Fruit fly (Drosophila melanogaster) whole organism, pupa: Measurements from ENCODE around the gene Octbeta3R.

Experiments used
- CG10348 ChIP-seq: fragments of 200-800 bp; sonication (Bioruptor generic); IDR thresholded peaks from 2 replicates; pipeline ENCODE4 v1.3.6; 2022; ENCODE audit warnings: missing biosample characterization, missing genetic modification characterization
- CG12605 ChIP-seq: fragments of 200-800 bp; sonication (Bioruptor generic); IDR thresholded peaks from 2 replicates; pipeline ENCODE4 v1.3.6; 2022; ENCODE audit warnings: missing biosample characterization, missing genetic modification characterization
- CG13204 ChIP-seq: fragments of 200-800 bp; sonication (Bioruptor generic); optimal IDR thresholded peaks from 2 replicates; lab custom pipeline; 2018; ENCODE audit warnings: missing biosample characterization, mild to moderate bottlenecking, missing genetic modification characterization, moderate library complexity
- CG14655 ChIP-seq: fragments of 200-800 bp; sonication (Bioruptor generic); optimal IDR thresholded peaks from 3 replicates; lab custom pipeline; 2017; ENCODE audit warnings: mild to moderate bottlenecking, missing biosample characterization, missing genetic modification reagents, missing genetic modification characterization
- CG15710 ChIP-seq: fragments of 200-800 bp; sonication (Bioruptor generic); optimal IDR thresholded peaks from 2 replicates; lab custom pipeline; 2018; ENCODE audit warnings: missing biosample characterization, mild to moderate bottlenecking, missing genetic modification characterization, moderate library complexity
- CG17806 ChIP-seq: fragments of 200-800 bp; sonication (Bioruptor generic); optimal IDR thresholded peaks from 2 replicates; lab custom pipeline; 2018; ENCODE audit warnings: missing biosample characterization, mild to moderate bottlenecking, missing genetic modification characterization, moderate library complexity
- CG32121 ChIP-seq: fragments of 200-800 bp; sonication (Bioruptor generic); IDR thresholded peaks from 2 replicates; pipeline ENCODE4 v1.3.6; 2022; ENCODE audit warnings: missing biosample characterization, missing genetic modification characterization
- CG34367 ChIP-seq: fragments of 200-800 bp; sonication (Bioruptor generic); optimal IDR thresholded peaks from 2 replicates; lab custom pipeline; 2018; ENCODE audit warnings: missing biosample characterization, mild to moderate bottlenecking, missing genetic modification characterization
- CG4496 ChIP-seq: fragments of 200-800 bp; sonication (Bioruptor generic); IDR thresholded peaks from 3 replicates; pipeline ENCODE4 v1.3.6; 2022; ENCODE audit warnings: missing biosample characterization, missing genetic modification characterization
- CG8159 ChIP-seq: fragments of 200-800 bp; sonication (Bioruptor generic); optimal IDR thresholded peaks from 3 replicates; lab custom pipeline; 2018; ENCODE audit warnings: missing biosample characterization, mild to moderate bottlenecking, missing genetic modification characterization, moderate library complexity
- CG8301 ChIP-seq: fragments of 200-800 bp; sonication (Bioruptor generic); optimal IDR thresholded peaks from 2 replicates; lab custom pipeline; 2018; ENCODE audit warnings: missing biosample characterization, mild to moderate bottlenecking, missing genetic modification characterization
- CG9948 ChIP-seq: fragments of 200-800 bp; sonication (Bioruptor generic); optimal IDR thresholded peaks from 2 replicates; lab custom pipeline; 2018; ENCODE audit warnings: missing biosample characterization, mild to moderate bottlenecking, missing genetic modification characterization, moderate library complexity
- D1 ChIP-seq: fragments of 200-800 bp; sonication (Bioruptor generic); optimal IDR thresholded peaks from 2 replicates; lab custom pipeline; 2018; ENCODE audit warnings: missing biosample characterization, mild to moderate bottlenecking, missing genetic modification characterization, moderate library complexity
- EcR ChIP-seq: fragments of 200-800 bp; sonication (Bioruptor generic); optimal IDR thresholded peaks from 3 replicates; lab custom pipeline; 2019; ENCODE audit warnings: missing biosample characterization, missing genetic modification characterization, mild to moderate bottlenecking, moderate library complexity, missing genetic modification reagents
- Ets98B ChIP-seq: fragments of 200-800 bp; sonication (Bioruptor generic); IDR thresholded peaks from 2 replicates; pipeline ENCODE4 v1.3.6; 2022; ENCODE audit warnings: missing biosample characterization, missing genetic modification characterization
- Pif1A ChIP-seq: fragments of 200-800 bp; sonication (Bioruptor generic); optimal IDR thresholded peaks from 3 replicates; lab custom pipeline; 2016; ENCODE audit warnings: missing biosample characterization, missing genetic modification characterization
- Pif1B ChIP-seq: fragments of 200-800 bp; sonication (Bioruptor generic); optimal IDR thresholded peaks from 3 replicates; lab custom pipeline; 2016; ENCODE audit warnings: missing biosample characterization, missing genetic modification characterization
- Snoo ChIP-seq: fragments of 200-800 bp; sonication (Bioruptor generic); optimal IDR thresholded peaks from 3 replicates; lab custom pipeline; 2017; ENCODE audit warnings: missing biosample characterization, mild to moderate bottlenecking, missing genetic modification characterization, inconsistent platforms
- fd96Ca ChIP-seq: fragments of 200-800 bp; sonication (Bioruptor generic); IDR thresholded peaks from 3 replicates; pipeline ENCODE4 v1.3.6; 2022; ENCODE audit warnings: missing biosample characterization, missing genetic modification characterization
- gl ChIP-seq: fragments of 200-800 bp; sonication (Bioruptor generic); optimal IDR thresholded peaks from 2 replicates; lab custom pipeline; 2018; ENCODE audit warnings: missing biosample characterization, mild to moderate bottlenecking, missing genetic modification characterization
- rn ChIP-seq: fragments of 200-800 bp; sonication (Bioruptor generic); IDR thresholded peaks from 2 replicates; pipeline ENCODE4 v1.3.6; 2022; ENCODE audit warnings: missing biosample characterization, missing genetic modification characterization

Gene Octbeta3R

DNA sequence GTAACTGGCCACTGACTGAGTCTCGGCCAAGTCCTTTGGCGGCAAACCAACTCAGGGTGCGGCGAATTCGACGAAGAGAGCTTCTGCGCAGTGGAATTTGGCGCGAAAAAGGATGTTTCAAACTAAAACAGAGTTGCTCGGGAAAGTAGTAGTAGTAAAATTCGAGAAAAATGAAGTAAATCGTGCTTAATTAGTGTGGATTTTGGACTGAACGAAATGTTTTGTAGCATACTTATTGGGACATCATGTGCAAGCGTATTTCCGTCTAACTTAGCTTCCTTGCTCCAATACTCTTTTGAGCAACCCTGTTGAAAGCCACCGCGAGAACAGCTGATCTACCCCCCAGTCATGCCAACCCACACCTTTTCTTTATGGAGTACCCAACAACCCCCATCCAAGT lies at the start of gene Octbeta3R:
Gene Octbeta3R (minus strand): TSS at position 1 of the 400 bp plus-strand sequence.
- TF ChIP-seq Pif1B (GFP tag; lab: Kevin White, UChicago): no peak
- TF ChIP-seq Pif1A (GFP tag; lab: Kevin White, UChicago): no peak
- no peak for TF ChIP-seq D1 (tag; lab: Kevin White, UChicago)
- no peak for TF ChIP-seq CG17806
- no peak for TF ChIP-seq fd96Ca (GFP tag; lab: Robert Waterston, UW)
- no peak for TF ChIP-seq CG9948 (tag; lab: Kevin White, UChicago)
- no peak for TF ChIP-seq rn
- no peak for TF ChIP-seq Snoo (tag; lab: Kevin White, UChicago)
- TF ChIP-seq CG32121 (GFP tag; lab: Robert Waterston, UW): no peak
- no peak for TF ChIP-seq CG8159 (tag; lab: Kevin White, UChicago)
- no peak for TF ChIP-seq CG10348 (GFP tag; lab: Robert Waterston, UW)
- no peak for TF ChIP-seq CG34367 (tag; lab: Kevin White, UChicago)
- TF ChIP-seq CG14655: no peak
- no peak for TF ChIP-seq CG4496
- TF ChIP-seq CG13204 (GFP tag; lab: Kevin White, UChicago): no peak
- no peak for TF ChIP-seq CG15710 (tag; lab: Kevin White, UChicago)
- TF ChIP-seq CG12605 (GFP tag; lab: Robert Waterston, UW): no peak

DNA sequence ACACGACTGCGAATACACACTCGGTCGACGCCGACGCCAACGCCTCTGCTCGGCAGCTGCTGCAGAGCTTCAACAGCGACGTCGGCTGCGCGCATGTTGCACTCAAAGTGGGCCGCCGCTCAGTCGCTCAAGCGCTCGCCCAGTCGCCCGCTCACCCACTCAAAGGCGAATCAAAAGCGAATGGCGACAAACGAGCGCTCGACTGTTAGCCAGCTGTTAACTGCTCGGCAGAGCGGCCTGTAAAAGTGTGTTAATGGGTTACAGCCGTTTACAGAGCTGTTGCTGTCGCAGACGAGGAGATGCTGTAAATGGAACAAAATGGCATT lies 47.8 kb upstream of the Octbeta3R start:
- no peak for TF ChIP-seq CG8159 (tag; lab: Kevin White, UChicago)
- TF ChIP-seq rn: no peak

dm6 chr3R:12595187-12595889 lies 47.3 kb upstream of the Octbeta3R start, which contains the start of gene Octbeta2R:
Octbeta2R (minus strand) TSS chr3R:12595725.
- TF ChIP-seq CG4496: 0 out of 3 replicates have a peak, but pooled peaks have one; percentile 15
- no peak for TF ChIP-seq CG8159 (tag; lab: Kevin White, UChicago)

DNA sequence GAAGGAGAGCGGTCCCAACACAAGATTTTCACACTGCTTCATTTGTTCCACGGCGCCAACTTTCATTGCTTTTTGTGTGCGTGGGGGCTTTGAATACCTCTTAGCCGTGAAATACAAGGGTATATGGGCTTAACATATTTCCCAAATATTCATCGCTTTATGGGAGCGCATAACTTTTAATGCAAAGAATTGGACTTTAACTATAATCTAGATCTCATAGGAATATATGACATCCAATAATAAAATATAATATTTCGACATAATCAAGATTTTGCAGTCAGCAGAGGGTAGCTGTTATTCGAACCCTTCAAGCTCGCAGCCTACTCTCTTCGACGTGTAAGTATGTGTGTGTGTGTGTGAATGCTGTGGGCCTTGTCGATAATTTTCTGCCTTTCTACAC lies 43.6 kb upstream of the Octbeta3R start:
- TF ChIP-seq CG4496: no peak
- no peak for TF ChIP-seq CG34367 (tag; lab: Kevin White, UChicago)
- TF ChIP-seq CG8159 (tag; lab: Kevin White, UChicago): no peak
- TF ChIP-seq Pif1B (GFP tag; lab: Kevin White, UChicago): no peak
- no peak for TF ChIP-seq fd96Ca (GFP tag; lab: Robert Waterston, UW)
- TF ChIP-seq D1 (tag; lab: Kevin White, UChicago): no peak
- TF ChIP-seq CG17806: no peak
- TF ChIP-seq gl (tag; lab: Kevin White, UChicago): no peak
- no peak for TF ChIP-seq rn
- TF ChIP-seq CG13204 (GFP tag; lab: Kevin White, UChicago): no peak
- TF ChIP-seq CG9948 (tag; lab: Kevin White, UChicago): no peak
- no peak for TF ChIP-seq CG14655

DNA sequence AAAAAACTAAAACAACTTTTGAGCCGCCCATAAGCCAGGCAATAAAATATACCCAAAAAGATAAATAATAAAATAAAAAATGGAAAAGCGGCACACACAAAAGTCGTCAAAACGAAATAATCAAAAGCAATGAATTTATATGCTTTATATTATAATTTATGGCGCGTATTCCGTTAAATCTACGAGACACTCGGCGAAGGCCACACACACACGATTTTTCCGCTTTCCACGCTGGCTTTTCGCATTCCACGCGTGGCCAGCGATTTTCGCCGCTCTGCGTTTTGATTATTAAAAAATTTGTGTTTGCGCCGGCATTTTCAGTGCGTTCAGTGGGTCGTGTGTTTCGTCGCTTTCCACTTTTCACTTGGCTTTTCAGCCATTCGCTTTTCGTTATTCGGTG lies 20.7 kb upstream of the Octbeta3R start:
- no peak for TF ChIP-seq gl (tag; lab: Kevin White, UChicago)

- no peak for TF ChIP-seq CG12605 (GFP tag; lab: Robert Waterston, UW)
- TF ChIP-seq fd96Ca (GFP tag; lab: Robert Waterston, UW): no peak
- no peak for TF ChIP-seq CG34367 (tag; lab: Kevin White, UChicago)
- TF ChIP-seq CG10348 (GFP tag; lab: Robert Waterston, UW): no peak
- no peak for TF ChIP-seq CG32121 (GFP tag; lab: Robert Waterston, UW)
- no peak for TF ChIP-seq CG14655
- no peak for TF ChIP-seq CG9948 (tag; lab: Kevin White, UChicago)
- no peak for TF ChIP-seq CG8301 (tag; lab: Kevin White, UChicago)
- no peak for TF ChIP-seq CG17806
- no peak for TF ChIP-seq Pif1B (GFP tag; lab: Kevin White, UChicago)
- TF ChIP-seq gl (tag; lab: Kevin White, UChicago): no peak
- TF ChIP-seq CG13204 (GFP tag; lab: Kevin White, UChicago): no peak
- TF ChIP-seq D1 (tag; lab: Kevin White, UChicago): no peak
- TF ChIP-seq CG15710 (tag; lab: Kevin White, UChicago): no peak
- no peak for TF ChIP-seq Snoo (tag; lab: Kevin White, UChicago)
- no peak for TF ChIP-seq EcR
- no peak for TF ChIP-seq CG8159 (tag; lab: Kevin White, UChicago)
Observed at dm6 chr3R:12562026-12562425, 14.0 kb upstream of the Octbeta3R start.

- no peak for TF ChIP-seq CG15710 (tag; lab: Kevin White, UChicago)
- TF ChIP-seq CG10348 (GFP tag; lab: Robert Waterston, UW): no peak
- no peak for TF ChIP-seq CG14655
- no peak for TF ChIP-seq rn
- no peak for TF ChIP-seq CG8159 (tag; lab: Kevin White, UChicago)
- TF ChIP-seq CG4496: no peak
- TF ChIP-seq Pif1B (GFP tag; lab: Kevin White, UChicago): no peak
- TF ChIP-seq Ets98B (GFP tag; lab: Robert Waterston, UW): no peak
- no peak for TF ChIP-seq CG32121 (GFP tag; lab: Robert Waterston, UW)
- no peak for TF ChIP-seq CG13204 (GFP tag; lab: Kevin White, UChicago)
- TF ChIP-seq fd96Ca (GFP tag; lab: Robert Waterston, UW): no peak
- TF ChIP-seq Snoo (tag; lab: Kevin White, UChicago): no peak
- TF ChIP-seq CG12605 (GFP tag; lab: Robert Waterston, UW): no peak
- TF ChIP-seq Pif1A (GFP tag; lab: Kevin White, UChicago): no peak
- TF ChIP-seq CG8301 (tag; lab: Kevin White, UChicago): no peak
- no peak for TF ChIP-seq gl (tag; lab: Kevin White, UChicago)
- TF ChIP-seq D1 (tag; lab: Kevin White, UChicago): no peak
- TF ChIP-seq CG34367 (tag; lab: Kevin White, UChicago): no peak
- TF ChIP-seq EcR: no peak
- TF ChIP-seq CG9948 (tag; lab: Kevin White, UChicago): no peak
Observed at dm6 chr3R:12561149-12561548, 13.1 kb upstream of the Octbeta3R start.
